Worm (Caenorhabditis elegans) whole organism, L1 larva: ENCODE results near the gene nhr-132.

Experiments
- Y116A8C.19 ChIP-seq: sonication (generic microtip); optimal IDR thresholded peaks from 2 replicates; lab custom pipeline; 2016; ENCODE audit warnings: missing compliant biosample characterization, missing genetic modification characterization, borderline replicate concordance
- alr-1 ChIP-seq: fragments of 200-800 bp; sonication (Bioruptor generic); optimal IDR thresholded peaks from 2 replicates; lab custom pipeline; 2018; ENCODE audit warnings: borderline replicate concordance, mild to moderate bottlenecking, missing genetic modification characterization, missing compliant biosample characterization
- ama-1 ChIP-seq: fragments of 150-350 bp; optimal IDR thresholded peaks from 2 replicates; lab custom pipeline; 2014
- ceh-82 ChIP-seq, 3 experiments: fragments of 150-350 bp in 1 of 3; sonication (generic microtip) in 2 of 3; optimal IDR thresholded peaks; 2 replicates each; lab custom pipeline; 2014 to 2017; ENCODE audit warnings: missing biosample characterization in 3 of 3, missing genetic modification characterization in 3 of 3
- ceh-88 ChIP-seq: fragments of 200-800 bp; sonication (Bioruptor generic); IDR thresholded peaks from 2 replicates; pipeline ENCODE4 v1.3.6; 2022; ENCODE audit warnings: missing genetic modification characterization, missing compliant biosample characterization
- ces-1 ChIP-seq: fragments of 150-350 bp; optimal IDR thresholded peaks from 2 replicates; lab custom pipeline; 2014; ENCODE audit warnings: missing biosample characterization, missing genetic modification reagents, missing genetic modification characterization
- dpl-1 ChIP-seq, 3 experiments: fragments of 150-350 bp in 2 of 3; sonication (generic microtip) in 1 of 3; optimal IDR thresholded peaks; 2 replicates each; lab custom pipeline; 2014 to 2017; ENCODE audit warnings: missing biosample characterization in 3 of 3, missing genetic modification characterization in 3 of 3, missing genetic modification reagents in 3 of 3
- efl-1 ChIP-seq, 4 experiments: fragments of 150-350 bp; optimal IDR thresholded peaks in 3 of 4; peaks in 1 of 4; 1 replicate in 1 of 4; 2 replicates in 3 of 4; lab custom pipeline; 2014; ENCODE audit warnings: missing biosample characterization in 2 of 4, missing genetic modification characterization in 2 of 4, missing genetic modification reagents in 2 of 4
- egl-13 ChIP-seq: sonication (generic microtip); optimal IDR thresholded peaks from 2 replicates; lab custom pipeline; 2016; ENCODE audit warnings: missing genotype, missing genetic modification reagents, missing genetic modification characterization, missing compliant biosample characterization
- elt-3 ChIP-seq, 6 experiments: fragments of 150-350 bp in 1 of 6; sonication (generic microtip); optimal IDR thresholded peaks; 2 replicates each; lab custom pipeline; 2017 to 2018; ENCODE audit warnings: missing biosample characterization in 6 of 6, missing genetic modification characterization in 6 of 6, inconsistent platforms in 1 of 6
- fkh-4 ChIP-seq: sonication (generic microtip); optimal IDR thresholded peaks from 2 replicates; lab custom pipeline; 2016; ENCODE audit warnings: missing compliant biosample characterization, missing genetic modification characterization, borderline replicate concordance
- fkh-8 ChIP-seq: sonication (generic microtip); optimal IDR thresholded peaks from 2 replicates; lab custom pipeline; 2016; ENCODE audit warnings: mild to moderate bottlenecking, missing genetic modification characterization, missing compliant biosample characterization
- grh-1 ChIP-seq: fragments of 200-800 bp; sonication (Bioruptor generic); IDR thresholded peaks from 2 replicates; pipeline ENCODE4 v1.3.6; 2022; ENCODE audit warnings: missing genetic modification reagents, missing genetic modification characterization, missing compliant biosample characterization
- hlh-17 ChIP-seq: fragments of 200-800 bp; sonication (Bioruptor generic); optimal IDR thresholded peaks from 2 replicates; lab custom pipeline; 2018; ENCODE audit warnings: missing genetic modification characterization, mild to moderate bottlenecking, missing compliant biosample characterization, moderate library complexity, borderline replicate concordance
- hlh-4 ChIP-seq: sonication (generic microtip); optimal IDR thresholded peaks from 2 replicates; lab custom pipeline; 2016; ENCODE audit warnings: mild to moderate bottlenecking, missing genetic modification characterization, missing compliant biosample characterization
- hpl-2 ChIP-seq: fragments of 150-350 bp; optimal IDR thresholded peaks from 2 replicates; lab custom pipeline; 2014; ENCODE audit warnings: missing biosample characterization, missing genetic modification reagents, missing genetic modification characterization
- isw-1 ChIP-seq: fragments of 200-800 bp; sonication (Bioruptor generic); IDR thresholded peaks from 2 replicates; pipeline ENCODE4 v1.3.6; 2022; ENCODE audit warnings: missing genetic modification characterization, missing compliant biosample characterization
- lin-15B ChIP-seq: fragments of 150-350 bp; sonication (generic microtip); optimal IDR thresholded peaks from 3 replicates; lab custom pipeline; 2014; ENCODE audit warnings: missing biosample characterization, missing genetic modification characterization
- lin-39 ChIP-seq: fragments of 150-350 bp; optimal IDR thresholded peaks from 2 replicates; lab custom pipeline; 2014; ENCODE audit warnings: missing biosample characterization, missing genetic modification reagents, missing genetic modification characterization
- mab-9 ChIP-seq: fragments of 200-800 bp; sonication (Bioruptor generic); IDR thresholded peaks from 2 replicates; pipeline ENCODE4 v1.3.6; 2022; ENCODE audit warnings: missing genetic modification reagents, missing genetic modification characterization, missing compliant biosample characterization
- mef-2 ChIP-seq: fragments of 150-350 bp; optimal IDR thresholded peaks from 2 replicates; lab custom pipeline; 2014; ENCODE audit warnings: missing biosample characterization, missing genetic modification characterization
- mep-1 ChIP-seq: fragments of 150-350 bp; optimal IDR thresholded peaks from 2 replicates; lab custom pipeline; 2014; ENCODE audit warnings: missing biosample characterization, missing genetic modification characterization
- nhr-11 ChIP-seq: fragments of 150-350 bp; optimal IDR thresholded peaks from 2 replicates; lab custom pipeline; 2014; ENCODE audit warnings: missing biosample characterization, missing genetic modification characterization
- nhr-19 ChIP-seq: fragments of 200-800 bp; sonication (Bioruptor generic); conservative IDR thresholded peaks from 2 replicates; pipeline ENCODE4 v1.3.6; 2022; ENCODE audit warnings: missing genetic modification characterization, missing compliant biosample characterization
- nhr-47 ChIP-seq: sonication (generic microtip); optimal IDR thresholded peaks from 2 replicates; lab custom pipeline; 2016; ENCODE audit warnings: mild to moderate bottlenecking, missing genetic modification characterization, moderate library complexity, missing compliant biosample characterization
- nhr-76 ChIP-seq: sonication (generic microtip); optimal IDR thresholded peaks from 2 replicates; lab custom pipeline; 2017; ENCODE audit warnings: missing biosample characterization, missing genetic modification characterization
- nhr-84 ChIP-seq: sonication (generic microtip); optimal IDR thresholded peaks from 2 replicates; lab custom pipeline; 2017; ENCODE audit warnings: missing biosample characterization, missing genetic modification characterization
- nhr-85 ChIP-seq: sonication (generic microtip); peaks from one replicate; lab custom pipeline; 2016; ENCODE audit warnings: missing genetic modification characterization, inconsistent platforms, missing compliant biosample characterization
- nhr-90 ChIP-seq: sonication (generic microtip); optimal IDR thresholded peaks from 2 replicates; lab custom pipeline; 2016; ENCODE audit warnings: mild to moderate bottlenecking, missing genetic modification characterization, missing compliant biosample characterization; ENCODE audit not compliant: poor library complexity
- skn-1 ChIP-seq: fragments of 150-350 bp; optimal IDR thresholded peaks from 2 replicates; lab custom pipeline; 2014; ENCODE audit warnings: missing biosample characterization, missing genetic modification characterization
- snu-23 ChIP-seq: sonication (generic microtip); optimal IDR thresholded peaks from 2 replicates; lab custom pipeline; 2016; ENCODE audit warnings: missing genetic modification characterization, missing compliant biosample characterization
- sox-4 ChIP-seq: sonication (generic microtip); optimal IDR thresholded peaks from 2 replicates; lab custom pipeline; 2016; ENCODE audit warnings: missing genetic modification characterization, missing compliant biosample characterization
- sptf-1 ChIP-seq: fragments of 150-350 bp; optimal IDR thresholded peaks from 2 replicates; lab custom pipeline; 2014; ENCODE audit warnings: missing biosample characterization, missing genetic modification characterization
- sup-37 ChIP-seq: fragments of 200-800 bp; sonication (Bioruptor generic); optimal IDR thresholded peaks from 2 replicates; lab custom pipeline; 2018; ENCODE audit warnings: mild to moderate bottlenecking, missing genetic modification characterization, missing compliant biosample characterization
- unc-130 ChIP-seq: fragments of 150-350 bp; optimal IDR thresholded peaks from 2 replicates; lab custom pipeline; 2017; ENCODE audit warnings: missing biosample characterization, missing genetic modification characterization, inconsistent platforms
- unc-30 ChIP-seq: sonication (generic microtip); optimal IDR thresholded peaks from 2 replicates; lab custom pipeline; 2017; ENCODE audit warnings: missing biosample characterization, missing genetic modification characterization
- unc-62 ChIP-seq: fragments of 150-350 bp; optimal IDR thresholded peaks from 2 replicates; lab custom pipeline; 2014; ENCODE audit warnings: missing biosample characterization, missing genetic modification reagents, missing genetic modification characterization
- unc-86 ChIP-seq: sonication (generic microtip); optimal IDR thresholded peaks from 2 replicates; lab custom pipeline; 2016; ENCODE audit warnings: missing genetic modification characterization, missing compliant biosample characterization
- unc-98 ChIP-seq: fragments of 200-800 bp; sonication (Bioruptor generic); IDR thresholded peaks from 2 replicates; pipeline ENCODE4 v1.3.6; 2022; ENCODE audit warnings: missing genetic modification characterization, missing compliant biosample characterization
- vab-15 ChIP-seq: sonication (generic microtip); optimal IDR thresholded peaks from 2 replicates; lab custom pipeline; 2017; ENCODE audit warnings: missing genotype, mild to moderate bottlenecking, missing genetic modification characterization, missing compliant biosample characterization
- xbp-1 ChIP-seq: sonication (generic microtip); optimal IDR thresholded peaks from 2 replicates; lab custom pipeline; 2016; ENCODE audit warnings: missing genetic modification characterization, missing compliant biosample characterization
- zag-1 ChIP-seq: fragments of 150-350 bp; optimal IDR thresholded peaks from 2 replicates; lab custom pipeline; 2014; ENCODE audit warnings: missing biosample characterization, missing genetic modification characterization
- zip-4 ChIP-seq: fragments of 200-800 bp; sonication (Bioruptor generic); optimal IDR thresholded peaks from 2 replicates; lab custom pipeline; 2018; ENCODE audit warnings: mild to moderate bottlenecking, missing genetic modification characterization, moderate library complexity, missing compliant biosample characterization
- ztf-4 ChIP-seq: fragments of 150-350 bp; optimal IDR thresholded peaks from 2 replicates; lab custom pipeline; 2014; ENCODE audit warnings: missing biosample characterization, missing genetic modification characterization

Gene nhr-132

DNA sequence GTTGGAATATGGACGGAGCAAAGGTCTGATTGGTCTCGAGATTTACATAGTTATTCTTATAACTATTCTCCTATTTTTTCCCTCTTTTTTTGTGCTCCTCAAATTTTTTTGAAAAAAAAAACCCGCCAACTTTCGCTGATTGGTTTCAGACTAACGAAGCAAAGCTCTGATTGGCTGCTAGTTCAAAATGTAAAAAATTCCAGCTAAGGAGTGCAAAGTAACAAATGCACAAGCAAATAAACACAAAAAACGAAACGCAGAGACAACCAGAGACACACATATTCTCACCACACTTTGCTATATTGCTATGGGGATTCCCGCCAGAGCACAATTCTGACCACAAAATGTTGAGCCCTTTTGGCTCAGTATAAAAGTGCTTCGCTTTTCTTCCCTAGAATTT is 36.8 kb upstream of the nhr-132 start, which contains the start of gene T01G6.1:
T01G6.1 (plus strand) TSS at position 301 of the 400 bp plus-strand sequence.
- TF ChIP-seq nhr-76 (tag; lab: Kevin White, UChicago), result no peak

ce11 chrV:500535-500934 is 33.7 kb upstream of the nhr-132 start:
- TF ChIP-seq elt-3 (tag; optimal IDR thresholded peaks at IDR 0.05; lab: Kevin White, UChicago), result no peak
- no peak for TF ChIP-seq isw-1 (GFP tag; lab: Robert Waterston, UW)
- no peak for TF ChIP-seq dpl-1 (GFP tag; optimal IDR thresholded peaks at IDR 0.05; lab: Kevin White, UChicago)
- TF ChIP-seq zip-4, result no peak
- no peak for TF ChIP-seq unc-62 (GFP tag; lab: Kevin White, UChicago)
- no peak for TF ChIP-seq unc-130 (tag; lab: Kevin White, UChicago)
- no peak for TF ChIP-seq mef-2 (tag; lab: Kevin White, UChicago)
- TF ChIP-seq unc-30 (tag; lab: Kevin White, UChicago), result no peak
- TF ChIP-seq hlh-17 (GFP tag; lab: Kevin White, UChicago), result no peak
- TF ChIP-seq ceh-88 (GFP tag; lab: Robert Waterston, UW), result no peak
- no peak for TF ChIP-seq sptf-1 (tag; lab: Kevin White, UChicago)
- no peak for TF ChIP-seq Y116A8C.19 (tag; lab: Kevin White, UChicago)
- TF ChIP-seq hlh-4 (tag; lab: Kevin White, UChicago), result no peak
- no peak for TF ChIP-seq mep-1 (tag; lab: Kevin White, UChicago)
- no peak for TF ChIP-seq mab-9 (GFP tag; lab: Robert Waterston, UW)
- TF ChIP-seq lin-15B (tag; lab: Kevin White, UChicago), result no peak

DNA sequence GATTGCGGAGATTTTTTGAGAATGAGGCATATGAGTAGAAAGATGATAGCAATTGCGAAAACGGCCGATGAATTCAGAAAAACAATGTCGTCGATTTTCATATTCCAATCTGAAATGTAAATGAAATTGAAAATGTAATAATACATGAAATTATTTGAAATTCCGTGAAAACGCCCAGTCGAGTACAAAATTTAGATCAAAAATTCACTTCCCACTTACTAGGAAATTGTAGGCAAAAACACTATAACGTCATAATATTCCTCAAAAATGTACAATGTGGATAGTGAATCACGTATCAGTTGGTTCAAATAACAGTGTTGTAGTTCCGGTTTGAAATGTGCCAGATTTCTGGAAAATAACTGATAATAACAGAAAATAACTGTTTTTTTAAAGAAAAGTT is 33.0 kb upstream of the nhr-132 start, which contains the start of gene str-256:
str-256 (minus strand) TSS at position 101 of the 400 bp plus-strand sequence.
- TF ChIP-seq sup-37 (GFP tag; lab: Kevin White, UChicago) (no peak), hpl-2 (GFP tag; lab: Kevin White, UChicago) (no peak), unc-86 (tag; lab: Kevin White, UChicago) (no peak), nhr-85 (tag; lab: Kevin White, UChicago) (no peak), sox-4 (tag; lab: Kevin White, UChicago) (no peak), nhr-47 (tag; lab: Kevin White, UChicago) (no peak), ama-1 (no peak), nhr-19 (GFP tag; lab: Robert Waterston, UW) (no peak), zip-4 (no peak), alr-1 (tag; lab: Kevin White, UChicago) (no peak), lin-39 (no peak)

ce11 chrV:502803-503273 is 31.4 kb upstream of the nhr-132 start, which contains the start of gene T01G6.10:
T01G6.10 (minus strand) TSS chrV:503223.
- TF ChIP-seq nhr-11 (tag; lab: Kevin White, UChicago), result no peak
- TF ChIP-seq egl-13 (tag; lab: Kevin White, UChicago), result no peak
- no peak for TF ChIP-seq dpl-1 (GFP tag; optimal IDR thresholded peaks at IDR 0.05; lab: Kevin White, UChicago)
- TF ChIP-seq xbp-1 (tag; lab: Kevin White, UChicago), result no peak
- TF ChIP-seq snu-23, result no peak
- TF ChIP-seq Y116A8C.19 (tag; lab: Kevin White, UChicago), result no peak
- TF ChIP-seq alr-1 (tag; lab: Kevin White, UChicago), result no peak
- TF ChIP-seq lin-15B (tag; lab: Kevin White, UChicago), result no peak
- no peak for TF ChIP-seq zag-1 (tag; lab: Kevin White, UChicago)
- no peak for TF ChIP-seq nhr-47 (tag; lab: Kevin White, UChicago)
- TF ChIP-seq ceh-82 (tag; optimal IDR thresholded peaks at IDR 0.05; lab: Kevin White, UChicago), result no peak

- TF ChIP-seq lin-39 (no peak), nhr-84 (tag; lab: Kevin White, UChicago) (no peak), mab-9 (GFP tag; lab: Robert Waterston, UW) (no peak), sup-37 (GFP tag; lab: Kevin White, UChicago) (no peak), nhr-90 (tag; lab: Kevin White, UChicago) (no peak), skn-1 (tag; lab: Kevin White, UChicago) (no peak), vab-15 (tag; lab: Kevin White, UChicago) (no peak), fkh-8 (tag; lab: Kevin White, UChicago) (no peak), efl-1 (optimal IDR thresholded peaks at IDR 0.05; lab: Kevin White, UChicago) (no peak), efl-1 (GFP tag; optimal IDR thresholded peaks at IDR 0.05 in 1 of 2; lab: Kevin White, UChicago) (no peak), ces-1 (GFP tag; lab: Kevin White, UChicago) (no peak), unc-98 (GFP tag; lab: Robert Waterston, UW) (no peak), fkh-4 (tag; lab: Kevin White, UChicago) (no peak), grh-1 (no peak), mef-2 (tag; lab: Kevin White, UChicago) (no peak), mep-1 (tag; lab: Kevin White, UChicago) (no peak), ztf-4 (tag; lab: Kevin White, UChicago) (no peak), xbp-1 (tag; lab: Kevin White, UChicago) (no peak)
Measured at ce11 chrV:503728-504127, 30.5 kb upstream of the nhr-132 start, which contains the start of gene srlf-35. srlf-35 (plus strand) TSS chrV:504028.
